Fruit fly (Drosophila melanogaster): Measurements from ENCODE around the gene Hsp23.

Hsp23 gene

dm6 chr3L:9339021-9339420, 42.7 kb upstream of the Hsp23 start:
- TF ChIP-seq fkh (GFP tag; optimal IDR thresholded peaks at IDR 0.05) (no peak), CG1621 (tag; optimal IDR thresholded peaks at IDR 0.05) (no peak), CG31627 (GFP tag; optimal IDR thresholded peaks at IDR 0.05) (no peak), Sox102F (GFP tag; optimal IDR thresholded peaks at IDR 0.05) (no peak), CG3919 (GFP tag; optimal IDR thresholded peaks at IDR 0.05) (no peak), CG11902 (GFP tag; optimal IDR thresholded peaks at IDR 0.05) (no peak), CG4318 (GFP tag; optimal IDR thresholded peaks at IDR 0.05) (no peak), CG6808 (GFP tag; optimal IDR thresholded peaks at IDR 0.05) (no peak), CG8632 (GFP tag; optimal IDR thresholded peaks at IDR 0.05) (no peak), CG32006 (GFP tag; optimal IDR thresholded peaks at IDR 0.05) (peak; percentile 18), Eip78C (GFP tag) (peak; percentile 80), CG11762 (GFP tag; optimal IDR thresholded peaks at IDR 0.05; ENCODE audit: insufficient read depth) (peak; percentile 34), eg (GFP tag; IDR thresholded peaks at IDR 0.05) (no peak), CG6163 (GFP tag; IDR thresholded peaks at IDR 0.05) (no peak), pdm3 (GFP tag; optimal IDR thresholded peaks at IDR 0.05) (peak; percentile 45), Hr38 (GFP tag; optimal IDR thresholded peaks at IDR 0.05) (no peak), CG11294 (GFP tag; IDR thresholded peaks at IDR 0.05) (no peak; the same call in 1 of the 2 replicates), CG6276 (GFP tag; optimal IDR thresholded peaks at IDR 0.05) (peak; percentile 7), net (GFP tag; optimal IDR thresholded peaks at IDR 0.05) (peak; percentile 11), CG7368 (GFP tag; optimal IDR thresholded peaks at IDR 0.05) (no peak), dac (GFP tag; optimal IDR thresholded peaks at IDR 0.05) (no peak), Hr4 (GFP tag; optimal IDR thresholded peaks at IDR 0.05) (peak; percentile 23), Ets21C (GFP tag; optimal IDR thresholded peaks at IDR 0.05) (no peak), svp (GFP tag) (peak; percentile 69), Sox14 (GFP tag; optimal IDR thresholded peaks at IDR 0.05) (peak; percentile 3), CG8319 (GFP tag; optimal IDR thresholded peaks at IDR 0.05) (no peak), vri (GFP tag; optimal IDR thresholded peaks at IDR 0.05) (no peak), esn (GFP tag; optimal IDR thresholded peaks at IDR 0.05) (no peak), Sox15 (GFP tag; optimal IDR thresholded peaks at IDR 0.05) (peak; percentile 7), OdsH (GFP tag; optimal IDR thresholded peaks at IDR 0.05) (peak; percentile 19), topi (GFP tag; optimal IDR thresholded peaks at IDR 0.05) (no peak), CG3032 (tag; optimal IDR thresholded peaks at IDR 0.05) (no peak), CG10631 (GFP tag; optimal IDR thresholded peaks at IDR 0.05) (no peak), spab (GFP tag; optimal IDR thresholded peaks at IDR 0.05) (no peak), Gug (GFP tag; IDR thresholded peaks at IDR 0.05) (peak; percentile 12; the same call in 1 of the 2 replicates), Met (GFP tag; optimal IDR thresholded peaks at IDR 0.05) (no peak), CG9139 (GFP tag; optimal IDR thresholded peaks at IDR 0.05) (no peak), achi (GFP tag; optimal IDR thresholded peaks at IDR 0.05) (no peak), Eip75B (GFP tag; optimal IDR thresholded peaks at IDR 0.05) (no peak), CG16779 (tag; optimal IDR thresholded peaks at IDR 0.05) (no peak), fd59A (GFP tag; optimal IDR thresholded peaks at IDR 0.05) (no peak), Ets96B (tag; optimal IDR thresholded peaks at IDR 0.05) (no peak), Eip93F (GFP tag; optimal IDR thresholded peaks at IDR 0.05) (no peak), CG8119 (GFP tag; IDR thresholded peaks at IDR 0.05) (peak; percentile 21; the same call in 1 of the 3 replicates), acj6 (GFP tag; optimal IDR thresholded peaks at IDR 0.05) (peak; percentile 20), Lpt (GFP tag; optimal IDR thresholded peaks at IDR 0.05) (no peak), CG34406 (GFP tag; optimal IDR thresholded peaks at IDR 0.05) (no peak), Blimp-1 (GFP tag; optimal IDR thresholded peaks at IDR 0.05) (no peak), CG10669 (GFP tag; optimal IDR thresholded peaks at IDR 0.05) (no peak), Hr39 (GFP tag; optimal IDR thresholded peaks at IDR 0.05) (no peak), salr (GFP tag; optimal IDR thresholded peaks at IDR 0.05) (no peak), cyc (GFP tag; optimal IDR thresholded peaks at IDR 0.05) (no peak)
